Fruit fly (Drosophila melanogaster): Measurements from ENCODE around the gene CG31321.

dm6 chr3R:14361741-14362232 lies 51.6 kb downstream of the CG31321 start, which contains the start of gene Dnaaf5:
- TF ChIP-seq CG8478 (optimal IDR thresholded peaks at IDR 0.05) (no peak), CTCF (optimal IDR thresholded peaks at IDR 0.05) (no peak)

Data from S2 (cell line).